Fruit fly (Drosophila melanogaster) whole organism, embryonic: ENCODE results near the gene AsnRS.

Source experiments
- Aef1 ChIP-seq: fragments of 200-800 bp; sonication (Bioruptor generic); IDR thresholded peaks from 3 replicates; pipeline ENCODE4 v1.3.6; 2022; ENCODE audit warnings: missing biosample characterization, missing genetic modification characterization
- Atf3 ChIP-seq: fragments of 200-800 bp; sonication (Bioruptor generic); optimal IDR thresholded peaks from 3 replicates; lab custom pipeline; 2016; ENCODE audit warnings: missing biosample characterization, missing genetic modification characterization
- CG11093 ChIP-seq: fragments of 200-800 bp; sonication (Bioruptor generic); IDR thresholded peaks from 3 replicates; pipeline ENCODE4 v1.3.6; 2022; ENCODE audit warnings: missing biosample characterization, missing genetic modification characterization
- CG11504 ChIP-seq: fragments of 200-800 bp; sonication (Bioruptor generic); optimal IDR thresholded peaks from 3 replicates; lab custom pipeline; 2019; ENCODE audit warnings: missing biosample characterization, mild to moderate bottlenecking, missing genetic modification characterization, moderate library complexity
- CG12659 ChIP-seq: fragments of 200-800 bp; sonication (Bioruptor generic); optimal IDR thresholded peaks from 3 replicates; lab custom pipeline; 2017; ENCODE audit warnings: mild to moderate bottlenecking, missing biosample characterization, missing genetic modification reagents, missing genetic modification characterization
- CG13424 ChIP-seq: fragments of 200-800 bp; sonication (Bioruptor generic); optimal IDR thresholded peaks from 2 replicates; lab custom pipeline; 2019; ENCODE audit warnings: missing biosample characterization, mild to moderate bottlenecking, missing genetic modification characterization, moderate library complexity
- CG14014 ChIP-seq: fragments of 200-800 bp; sonication (Bioruptor generic); IDR thresholded peaks from 2 replicates; pipeline ENCODE4 v1.3.6; 2022; ENCODE audit warnings: missing biosample characterization, missing genetic modification characterization
- CG14667 ChIP-seq: fragments of 200-800 bp; sonication (Bioruptor generic); IDR thresholded peaks from 2 replicates; pipeline ENCODE4 v1.3.6; 2022; ENCODE audit warnings: missing biosample characterization, missing genetic modification characterization
- CG15073 ChIP-seq: fragments of 200-800 bp; sonication (Bioruptor generic); optimal IDR thresholded peaks from 2 replicates; lab custom pipeline; 2016; ENCODE audit warnings: missing biosample characterization, missing genetic modification characterization
- CG16779 ChIP-seq: fragments of 200-800 bp; sonication (Bioruptor generic); IDR thresholded peaks from 2 replicates; pipeline ENCODE4 v1.3.6; 2022; ENCODE audit warnings: missing biosample characterization, missing genetic modification characterization
- CG18599 ChIP-seq: fragments of 200-800 bp; sonication (Bioruptor generic); optimal IDR thresholded peaks from 3 replicates; lab custom pipeline; 2017; ENCODE audit warnings: missing biosample characterization, missing genetic modification characterization, mild to moderate bottlenecking, moderate library complexity, missing genetic modification reagents
- CG2678 ChIP-seq: fragments of 200-800 bp; sonication (Bioruptor generic); optimal IDR thresholded peaks from 3 replicates; lab custom pipeline; 2019; ENCODE audit warnings: missing biosample characterization, mild to moderate bottlenecking, missing genetic modification characterization, moderate library complexity
- CG30403 ChIP-seq: fragments of 200-800 bp; sonication (Bioruptor generic); optimal IDR thresholded peaks from 3 replicates; lab custom pipeline; 2016; ENCODE audit warnings: missing biosample characterization, missing genetic modification characterization
- CG31224 ChIP-seq: fragments of 200-800 bp; sonication (Bioruptor generic); IDR thresholded peaks from 2 replicates; pipeline ENCODE4 v1.3.6; 2022; ENCODE audit warnings: missing biosample characterization, missing genetic modification characterization
- CG4854 ChIP-seq: fragments of 200-800 bp; sonication (Bioruptor generic); optimal IDR thresholded peaks from 2 replicates; lab custom pipeline; 2016; ENCODE audit warnings: missing biosample characterization, missing genetic modification characterization, inconsistent platforms
- CG5245 ChIP-seq: fragments of 200-800 bp; sonication (Bioruptor generic); optimal IDR thresholded peaks from 3 replicates; lab custom pipeline; 2016; ENCODE audit warnings: missing biosample characterization, missing genetic modification characterization
- CG9932 ChIP-seq: fragments of 200-800 bp; sonication (Bioruptor generic); IDR thresholded peaks from 2 replicates; pipeline ENCODE4 v1.3.6; 2022; ENCODE audit warnings: missing biosample characterization, missing genetic modification characterization
- D19B ChIP-seq: fragments of 200-800 bp; sonication (Bioruptor generic); optimal IDR thresholded peaks from 2 replicates; lab custom pipeline; 2017; ENCODE audit warnings: missing biosample characterization, mild to moderate bottlenecking, missing genetic modification characterization
- Dref ChIP-seq: fragments of 200-800 bp; sonication (Bioruptor generic); IDR thresholded peaks from 2 replicates; pipeline ENCODE4 v1.3.6; 2022; ENCODE audit warnings: missing biosample characterization, missing genetic modification characterization
- ERR ChIP-seq: fragments of 200-800 bp; sonication (Bioruptor generic); optimal IDR thresholded peaks from 2 replicates; lab custom pipeline; 2016; ENCODE audit warnings: missing biosample characterization, missing genetic modification characterization
- Ets97D ChIP-seq: fragments of 200-800 bp; sonication (Bioruptor generic); optimal IDR thresholded peaks from 3 replicates; lab custom pipeline; 2016; ENCODE audit warnings: missing biosample characterization, missing genetic modification characterization
- HLH4C ChIP-seq: fragments of 200-800 bp; sonication (Bioruptor generic); IDR thresholded peaks from 3 replicates; pipeline ENCODE4 v1.3.6; 2022; ENCODE audit warnings: missing biosample characterization, missing genetic modification characterization; ENCODE audit not compliant: partially characterized antibody
- HLH54F ChIP-seq: fragments of 200-800 bp; sonication (Bioruptor generic); optimal IDR thresholded peaks from 3 replicates; lab custom pipeline; 2016; ENCODE audit warnings: missing biosample characterization, missing genetic modification characterization
- Lpt ChIP-seq: fragments of >200 bp; optimal IDR thresholded peaks from 2 replicates; lab custom pipeline; 2018; ENCODE audit warnings: missing biosample characterization, missing genetic modification characterization
- Med ChIP-seq: fragments of 200-800 bp; sonication (Bioruptor generic); peaks from one replicate; lab custom pipeline; 2016; ENCODE audit warnings: missing biosample characterization, missing genetic modification characterization, mild to moderate bottlenecking, inconsistent platforms, moderate library complexity
- Mes4 ChIP-seq: fragments of 200-800 bp; sonication (Bioruptor generic); optimal IDR thresholded peaks from 2 replicates; lab custom pipeline; 2016; ENCODE audit warnings: missing biosample characterization, missing genetic modification characterization
- Myb ChIP-seq: fragments of 200-800 bp; sonication (Bioruptor generic); optimal IDR thresholded peaks from 2 replicates; lab custom pipeline; 2016; ENCODE audit warnings: missing biosample characterization, missing genetic modification characterization
- al ChIP-seq: fragments of 200-800 bp; sonication (Bioruptor generic); IDR thresholded peaks from 2 replicates; pipeline ENCODE4 v1.3.6; 2022; ENCODE audit warnings: missing biosample characterization, missing genetic modification characterization
- bsh ChIP-seq, 2 experiments: fragments of 200-800 bp; sonication (Bioruptor generic); optimal IDR thresholded peaks; 2 replicates each; lab custom pipeline; 2017 to 2018; ENCODE audit warnings: mild to moderate bottlenecking in 2 of 2, missing biosample characterization in 2 of 2, missing genetic modification characterization in 2 of 2, moderate library complexity in 1 of 2
- caup ChIP-seq: fragments of 200-800 bp; sonication (Bioruptor generic); optimal IDR thresholded peaks from 3 replicates; lab custom pipeline; 2017; ENCODE audit warnings: missing biosample characterization, mild to moderate bottlenecking, missing genetic modification characterization, moderate library complexity; ENCODE audit not compliant: severe bottlenecking
- chn ChIP-seq: fragments of 200-800 bp; sonication (Bioruptor generic); optimal IDR thresholded peaks from 2 replicates; lab custom pipeline; 2016; ENCODE audit warnings: missing biosample characterization, missing genetic modification characterization
- en ChIP-seq: fragments of 200-800 bp; sonication (Bioruptor generic); optimal IDR thresholded peaks from 2 replicates; lab custom pipeline; 2016; ENCODE audit warnings: missing biosample characterization, missing genetic modification characterization
- esg ChIP-seq: fragments of 200-800 bp; sonication (Bioruptor generic); conservative IDR thresholded peaks from 2 replicates; pipeline ENCODE4 v1.3.6; 2022; ENCODE audit warnings: missing biosample characterization, missing genetic modification characterization
- eyg ChIP-seq: fragments of 200-800 bp; sonication (Bioruptor generic); optimal IDR thresholded peaks from 3 replicates; lab custom pipeline; 2016; ENCODE audit warnings: missing biosample characterization, missing genetic modification characterization
- gem ChIP-seq: fragments of 200-800 bp; sonication (Bioruptor generic); optimal IDR thresholded peaks from 2 replicates; lab custom pipeline; 2019; ENCODE audit warnings: missing biosample characterization, mild to moderate bottlenecking, missing genetic modification characterization, moderate library complexity
- gro ChIP-seq: fragments of 200-800 bp; sonication (Bioruptor generic); optimal IDR thresholded peaks from 2 replicates; lab custom pipeline; 2016; ENCODE audit warnings: missing biosample characterization, missing genetic modification characterization
- h ChIP-seq: fragments of >200 bp; optimal IDR thresholded peaks from 2 replicates; lab custom pipeline; 2017
- lov ChIP-seq, 2 experiments: fragments of 200-800 bp in 1 of 2; fragments of >200 bp in 1 of 2; sonication (Bioruptor generic) in 1 of 2; IDR thresholded peaks in 1 of 2; optimal IDR thresholded peaks in 1 of 2; 2 replicates in 1 of 2; 3 replicates in 1 of 2; pipeline versions ENCODE4 v1.3.6 to Lab custom; 2017 to 2022; ENCODE audit warnings: missing biosample characterization in 1 of 2, missing genetic modification characterization in 1 of 2
- pfk ChIP-seq: fragments of 200-800 bp; sonication (Bioruptor generic); optimal IDR thresholded peaks from 2 replicates; lab custom pipeline; 2018; ENCODE audit warnings: missing biosample characterization, mild to moderate bottlenecking, missing genetic modification characterization, moderate library complexity
- prd ChIP-seq, 3 experiments: fragments of >200 bp in 2 of 3; fragments of 200-800 bp in 1 of 3; sonication (Bioruptor generic) in 1 of 3; optimal IDR thresholded peaks in 2 of 3; IDR thresholded peaks in 1 of 3; 2 replicates in 2 of 3; 3 replicates in 1 of 3; pipeline versions ENCODE4 v1.3.6 to Lab custom; 2017 to 2022; ENCODE audit warnings: missing biosample characterization in 1 of 3, missing genetic modification characterization in 1 of 3
- rib ChIP-seq: fragments of 200-800 bp; sonication (Bioruptor generic); IDR thresholded peaks from 2 replicates; pipeline ENCODE4 v1.3.6; 2022; ENCODE audit warnings: missing biosample characterization, missing genetic modification characterization
- row ChIP-seq: fragments of 200-800 bp; sonication (Bioruptor generic); IDR thresholded peaks from 3 replicates; pipeline ENCODE4 v1.3.6; 2022; ENCODE audit warnings: missing biosample characterization, missing genetic modification characterization
- sna ChIP-seq: fragments of 200-800 bp; sonication (Bioruptor generic); IDR thresholded peaks from 2 replicates; pipeline ENCODE4 v1.3.6; 2022; ENCODE audit warnings: missing biosample characterization, missing genetic modification characterization; ENCODE audit not compliant: partially characterized antibody
- tio ChIP-seq: fragments of 200-800 bp; sonication (Bioruptor generic); optimal IDR thresholded peaks from 2 replicates; lab custom pipeline; 2017; ENCODE audit warnings: missing biosample characterization, missing genetic modification characterization, inconsistent platforms
- tx ChIP-seq: fragments of 200-800 bp; sonication (Bioruptor generic); optimal IDR thresholded peaks from 2 replicates; lab custom pipeline; 2016; ENCODE audit warnings: missing biosample characterization, missing genetic modification characterization
- zf30C ChIP-seq: fragments of 200-800 bp; sonication (Bioruptor generic); optimal IDR thresholded peaks from 3 replicates; lab custom pipeline; 2018; ENCODE audit warnings: missing biosample characterization, mild to moderate bottlenecking, missing genetic modification characterization
- zfh2 ChIP-seq: fragments of 200-800 bp; sonication (Bioruptor generic); optimal IDR thresholded peaks from 2 replicates; lab custom pipeline; 2016; ENCODE audit warnings: missing biosample characterization, missing genetic modification characterization

Gene AsnRS

dm6 chr2L:19141435-19142126 is 9.8 kb upstream of the AsnRS start (continued):
- TF ChIP-seq CG14014 = no peak; the same call in 1 of the 2 replicates
- TF ChIP-seq CG15073 (GFP tag; lab: Kevin White, UChicago) = no peak
- TF ChIP-seq en (GFP tag; lab: Kevin White, UChicago) = peak; percentile 65
- TF ChIP-seq Lpt (GFP tag; lab: Kevin White, UChicago) = no peak
- peak; percentile 67 for TF ChIP-seq CG12659
- no peak for TF ChIP-seq h
- no peak for TF ChIP-seq lov (optimal IDR thresholded peaks at IDR 0.05; lab: Kevin White, UChicago)
- no peak for TF ChIP-seq lov (GFP tag; IDR thresholded peaks at IDR 0.05; lab: Robert Waterston, UW)
- peak; percentile 8 for TF ChIP-seq eyg (GFP tag; lab: Kevin White, UChicago)
- peak; percentile 32; the same call in 1 of the 2 replicates for TF ChIP-seq CG14667 (GFP tag; lab: Robert Waterston, UW)
- TF ChIP-seq, all 482 proteins: peak for 314

dm6 chr2L:19140984-19141262 is 9.2 kb upstream of the AsnRS start:
- no peak for TF ChIP-seq chn (GFP tag; lab: Kevin White, UChicago)
- TF ChIP-seq pfk = no peak
- TF ChIP-seq caup (GFP tag; lab: Kevin White, UChicago) = peak; percentile 56
- peak; percentile 18 for TF ChIP-seq CG30403
- peak; percentile 53 for TF ChIP-seq gro (GFP tag; lab: Kevin White, UChicago)
- peak; percentile 66 for TF ChIP-seq row (GFP tag; lab: Robert Waterston, UW)
- TF ChIP-seq lov (optimal IDR thresholded peaks at IDR 0.05; lab: Kevin White, UChicago) = no peak
- TF ChIP-seq lov (GFP tag; IDR thresholded peaks at IDR 0.05; lab: Robert Waterston, UW) = no peak
- TF ChIP-seq CG5245 (GFP tag; lab: Kevin White, UChicago) = peak; percentile 37
- peak; percentile 32 for TF ChIP-seq CG4854 (GFP tag; lab: Kevin White, UChicago)
- TF ChIP-seq zf30C (GFP tag; lab: Kevin White, UChicago) = no peak
- TF ChIP-seq Aef1 = peak; percentile 59; the same call in 1 of the 3 replicates
- peak; percentile 5 for TF ChIP-seq ERR
- peak; percentile 29 for TF ChIP-seq HLH54F
- no peak for TF ChIP-seq Mes4 (GFP tag; lab: Kevin White, UChicago)
- TF ChIP-seq rib (GFP tag; lab: Robert Waterston, UW) = 0 out of 2 replicates have a peak, but pooled peaks have one; percentile 27
- no peak for TF ChIP-seq Ets97D (GFP tag; lab: Kevin White, UChicago)
- peak; percentile 78 for TF ChIP-seq CG9932 (GFP tag; lab: Robert Waterston, UW)
- TF ChIP-seq CG16779 = 0 out of 2 replicates have a peak, but pooled peaks have one; percentile 4
- TF ChIP-seq CG18599 = peak; percentile 68
- no peak for TF ChIP-seq Atf3 (GFP tag; lab: Kevin White, UChicago)
- peak; percentile 55 for TF ChIP-seq CG2678 (tag; lab: Kevin White, UChicago)
- TF ChIP-seq CG13424 = peak; percentile 21
- peak; percentile 61 for TF ChIP-seq zfh2 (GFP tag; lab: Kevin White, UChicago)
- TF ChIP-seq CG11093 = 0 out of 3 replicates have a peak, but pooled peaks have one; percentile 22
- no peak for TF ChIP-seq sna (GFP tag; lab: Robert Waterston, UW)
- TF ChIP-seq esg (GFP tag; lab: Robert Waterston, UW) = peak; percentile 27; the same call in 1 of the 2 replicates
- peak; percentile 19 for TF ChIP-seq D19B (GFP tag; lab: Kevin White, UChicago)
- TF ChIP-seq HLH4C (GFP tag; lab: Robert Waterston, UW) = no peak
- TF ChIP-seq gem (tag; lab: Kevin White, UChicago) = peak; percentile 54
- peak; percentile 8 for TF ChIP-seq Myb (GFP tag; lab: Kevin White, UChicago)
- TF ChIP-seq prd (optimal IDR thresholded peaks at IDR 0.05; lab: Kevin White, UChicago) = no peak
- TF ChIP-seq prd (GFP tag; IDR thresholded peaks at IDR 0.05; lab: Robert Waterston, UW) = peak; percentile 42; the same call in 2 of the 3 replicates
- TF ChIP-seq bsh (GFP tag; optimal IDR thresholded peaks at IDR 0.05; lab: Kevin White, UChicago) = peak in 1 of 2 experiments; percentile 35
- TF ChIP-seq Dref (GFP tag; lab: Robert Waterston, UW) = no peak
- peak; percentile 91 for TF ChIP-seq Med (GFP tag; lab: Kevin White, UChicago)
- peak; percentile 57 for TF ChIP-seq CG11504 (tag; lab: Kevin White, UChicago)
- TF ChIP-seq tx (GFP tag; lab: Kevin White, UChicago) = peak; percentile 1
- 0 out of 2 replicates have a peak, but pooled peaks have one; percentile 16 for TF ChIP-seq al
- no peak for TF ChIP-seq tio
- TF ChIP-seq CG31224 (GFP tag; lab: Robert Waterston, UW) = 0 out of 2 replicates have a peak, but pooled peaks have one; percentile 14
